Fruit fly (Drosophila melanogaster) Kc167 (cell line): ENCODE data around the gene Met.

Experiments
- insv ChIP-seq: fragments of >200 bp; optimal IDR thresholded peaks from 3 replicates; lab custom pipeline; 2018; ENCODE audit warnings: missing external identifiers
- psq ChIP-seq: fragments of >200 bp; optimal IDR thresholded peaks from 2 replicates; lab custom pipeline; 2017; ENCODE audit warnings: missing external identifiers
- ttk ChIP-seq: sonication (Bioruptor generic); optimal IDR thresholded peaks from 2 replicates; lab custom pipeline; 2017; ENCODE audit warnings: missing external identifiers

DNA sequence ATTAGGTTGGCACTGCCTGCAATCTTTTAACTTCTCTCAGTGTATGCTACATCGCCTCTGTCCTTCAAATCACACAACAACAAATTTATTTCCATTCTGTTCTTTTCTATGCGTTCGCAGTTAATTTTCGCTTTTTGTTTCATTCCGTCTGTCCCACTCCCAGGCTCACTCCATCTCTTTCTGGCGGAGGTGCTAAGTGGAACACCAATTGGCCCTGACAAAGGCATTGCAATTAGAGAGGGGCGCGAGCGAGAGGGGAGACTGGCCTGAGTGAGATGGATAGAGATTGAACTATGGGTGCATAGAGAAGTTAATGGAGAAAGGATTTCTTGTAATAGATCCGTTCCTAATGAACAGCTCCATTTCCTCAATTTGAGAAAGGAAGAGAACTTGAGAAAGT, 24.6 kb downstream of the Met start:
- TF ChIP-seq ttk (no peak), psq (lab: Kevin White, UChicago) (no peak), insv (lab: Kevin White, UChicago) (no peak)
